Fruit fly (Drosophila melanogaster) whole organism, embryonic: ENCODE results near the gene CG31178.

ENCODE experiments used
- Aef1 ChIP-seq: fragments of 200-800 bp; sonication (Bioruptor generic); IDR thresholded peaks from 3 replicates; pipeline ENCODE4 v1.3.6; 2022; ENCODE audit warnings: missing biosample characterization, missing genetic modification characterization
- BtbVII ChIP-seq: fragments of 200-800 bp; sonication (Bioruptor generic); optimal IDR thresholded peaks from 3 replicates; lab custom pipeline; 2017; ENCODE audit warnings: missing biosample characterization, mild to moderate bottlenecking, missing genetic modification characterization
- CG1024 ChIP-seq: fragments of 200-800 bp; sonication (Bioruptor generic); IDR thresholded peaks from 2 replicates; pipeline ENCODE4 v1.3.6; 2022; ENCODE audit warnings: missing biosample characterization, missing genetic modification characterization
- CG10274 ChIP-seq: fragments of 200-800 bp; sonication (Bioruptor generic); optimal IDR thresholded peaks from 3 replicates; lab custom pipeline; 2017; ENCODE audit warnings: missing biosample characterization, mild to moderate bottlenecking, missing genetic modification characterization
- CG10543 ChIP-seq: fragments of 200-800 bp; sonication (Bioruptor generic); optimal IDR thresholded peaks from 3 replicates; lab custom pipeline; 2017; ENCODE audit warnings: missing biosample characterization, mild to moderate bottlenecking, missing genetic modification characterization, moderate library complexity
- CG10565 ChIP-seq: fragments of 200-800 bp; sonication (Bioruptor generic); optimal IDR thresholded peaks from 3 replicates; lab custom pipeline; 2016; ENCODE audit warnings: missing biosample characterization, mild to moderate bottlenecking, missing genetic modification characterization
- CG10959 ChIP-seq: fragments of 200-800 bp; sonication (Bioruptor generic); IDR thresholded peaks from 2 replicates; pipeline ENCODE4 v1.3.6; 2022; ENCODE audit warnings: missing biosample characterization, missing genetic modification characterization
- CG12219 ChIP-seq: fragments of 200-800 bp; sonication (Bioruptor generic); optimal IDR thresholded peaks from 3 replicates; lab custom pipeline; 2018; ENCODE audit warnings: missing biosample characterization, mild to moderate bottlenecking, missing genetic modification characterization
- CG14050 ChIP-seq: fragments of 200-800 bp; sonication (Bioruptor generic); IDR thresholded peaks from 3 replicates; pipeline ENCODE4 v1.3.6; 2022; ENCODE audit warnings: missing biosample characterization, missing genetic modification characterization
- CG15479 ChIP-seq: fragments of 200-800 bp; sonication (Bioruptor generic); optimal IDR thresholded peaks from 3 replicates; lab custom pipeline; 2019; ENCODE audit warnings: missing biosample characterization, mild to moderate bottlenecking, missing genetic modification characterization, moderate library complexity
- CG17359 ChIP-seq: fragments of 200-800 bp; sonication (Bioruptor generic); optimal IDR thresholded peaks from 3 replicates; lab custom pipeline; 2018; ENCODE audit warnings: missing biosample characterization, mild to moderate bottlenecking, missing genetic modification characterization, moderate library complexity
- CG1832 ChIP-seq: fragments of 200-800 bp; sonication (Bioruptor generic); optimal IDR thresholded peaks from 2 replicates; lab custom pipeline; 2017; ENCODE audit warnings: missing biosample characterization, mild to moderate bottlenecking, missing genetic modification characterization, inconsistent platforms
- CG18764 ChIP-seq: fragments of 200-800 bp; sonication (Bioruptor generic); optimal IDR thresholded peaks from 3 replicates; lab custom pipeline; 2016; ENCODE audit warnings: missing biosample characterization, missing genetic modification characterization
- CG2199 ChIP-seq: fragments of 200-800 bp; sonication (Bioruptor generic); IDR thresholded peaks from 3 replicates; pipeline ENCODE4 v1.3.6; 2022; ENCODE audit warnings: missing biosample characterization, missing genetic modification characterization
- CG32772 ChIP-seq: fragments of 200-800 bp; sonication (Bioruptor generic); IDR thresholded peaks from 2 replicates; pipeline ENCODE4 v1.3.6; 2022; ENCODE audit warnings: missing biosample characterization, missing genetic modification characterization
- CG4617 ChIP-seq: fragments of 200-800 bp; sonication (Bioruptor generic); optimal IDR thresholded peaks from 3 replicates; lab custom pipeline; 2016; ENCODE audit warnings: missing biosample characterization, missing genetic modification characterization, borderline replicate concordance
- CG4707 ChIP-seq: fragments of 200-800 bp; sonication (Bioruptor generic); optimal IDR thresholded peaks from 2 replicates; lab custom pipeline; 2018; ENCODE audit warnings: missing biosample characterization, mild to moderate bottlenecking, missing genetic modification characterization, moderate library complexity
- CG7987 ChIP-seq: fragments of 200-800 bp; sonication (Bioruptor generic); optimal IDR thresholded peaks from 2 replicates; lab custom pipeline; 2018; ENCODE audit warnings: missing biosample characterization, mild to moderate bottlenecking, missing genetic modification characterization, moderate library complexity
- D19A ChIP-seq: fragments of 200-800 bp; optimal IDR thresholded peaks from 3 replicates; lab custom pipeline; 2019; ENCODE audit warnings: missing biosample characterization, mild to moderate bottlenecking, missing genetic modification characterization, moderate library complexity
- Dp ChIP-seq: fragments of 200-800 bp; sonication (Bioruptor generic); optimal IDR thresholded peaks from 2 replicates; lab custom pipeline; 2018; ENCODE audit warnings: missing biosample characterization, mild to moderate bottlenecking, missing genetic modification characterization, moderate library complexity
- Ets65A ChIP-seq: fragments of 200-800 bp; sonication (Bioruptor generic); peaks from one replicate; lab custom pipeline; 2016; ENCODE audit warnings: missing biosample characterization, missing genetic modification characterization
- H2.0 ChIP-seq: fragments of 200-800 bp; sonication (Bioruptor generic); IDR thresholded peaks from 2 replicates; pipeline ENCODE4 v1.3.6; 2022; ENCODE audit warnings: missing biosample characterization, missing genetic modification characterization
- HLHmδ ChIP-seq: fragments of 200-800 bp; sonication (Bioruptor generic); optimal IDR thresholded peaks from 2 replicates; lab custom pipeline; 2018; ENCODE audit warnings: missing biosample characterization, mild to moderate bottlenecking, missing genetic modification characterization, moderate library complexity
- Hr39 ChIP-seq: fragments of >200 bp; optimal IDR thresholded peaks from 2 replicates; lab custom pipeline; 2017
- Kr ChIP-seq: fragments of 200-800 bp; sonication (Bioruptor generic); optimal IDR thresholded peaks from 2 replicates; lab custom pipeline; 2017; ENCODE audit warnings: missing biosample characterization, mild to moderate bottlenecking, missing genetic modification characterization
- Lpt ChIP-seq: fragments of >200 bp; optimal IDR thresholded peaks from 2 replicates; lab custom pipeline; 2018; ENCODE audit warnings: missing biosample characterization, missing genetic modification characterization
- MESR4 ChIP-seq: fragments of 200-800 bp; sonication (Bioruptor generic); optimal IDR thresholded peaks from 2 replicates; lab custom pipeline; 2018; ENCODE audit warnings: missing biosample characterization, mild to moderate bottlenecking, missing genetic modification characterization, moderate library complexity
- PHDP ChIP-seq: fragments of 200-800 bp; sonication (Bioruptor generic); optimal IDR thresholded peaks from 3 replicates; lab custom pipeline; 2018; ENCODE audit warnings: missing biosample characterization, mild to moderate bottlenecking, missing genetic modification characterization, moderate library complexity
- Pdp1 ChIP-seq, 2 experiments: fragments of 200-800 bp; sonication (Bioruptor generic); optimal IDR thresholded peaks; 3 replicates each; lab custom pipeline; 2016; ENCODE audit warnings: missing biosample characterization in 2 of 2, missing genetic modification characterization in 2 of 2, mild to moderate bottlenecking in 1 of 2, moderate library complexity in 1 of 2
- Rfx ChIP-seq: fragments of 200-800 bp; sonication (Bioruptor generic); IDR thresholded peaks from 2 replicates; pipeline ENCODE4 v1.3.6; 2022; ENCODE audit warnings: missing biosample characterization, missing genetic modification characterization
- abd-A ChIP-seq: fragments of 200-800 bp; sonication (Bioruptor generic); optimal IDR thresholded peaks from 3 replicates; lab custom pipeline; 2019; ENCODE audit warnings: missing biosample characterization, mild to moderate bottlenecking, missing genetic modification characterization, moderate library complexity
- ara ChIP-seq: fragments of 200-800 bp; sonication (Bioruptor generic); IDR thresholded peaks from 2 replicates; pipeline ENCODE4 v1.3.6; 2022; ENCODE audit warnings: missing biosample characterization, missing genetic modification characterization
- bab2 ChIP-seq: fragments of 200-800 bp; sonication (Bioruptor generic); optimal IDR thresholded peaks from 2 replicates; lab custom pipeline; 2016; ENCODE audit warnings: missing biosample characterization, missing genetic modification characterization
- cas ChIP-seq: fragments of 200-800 bp; sonication (Bioruptor generic); IDR thresholded peaks from 2 replicates; pipeline ENCODE4 v1.3.6; 2022; ENCODE audit warnings: missing biosample characterization, missing genetic modification characterization
- crol ChIP-seq: fragments of 200-800 bp; sonication (Bioruptor generic); IDR thresholded peaks from 2 replicates; pipeline ENCODE4 v1.3.6; 2022; ENCODE audit warnings: missing biosample characterization, missing genetic modification characterization
- crp ChIP-seq, 2 experiments: fragments of 200-800 bp; sonication (Bioruptor generic); optimal IDR thresholded peaks; 2 replicates in 1 of 2; 3 replicates in 1 of 2; lab custom pipeline; 2017; ENCODE audit warnings: missing biosample characterization in 2 of 2, missing genetic modification characterization in 2 of 2, mild to moderate bottlenecking in 1 of 2, moderate library complexity in 1 of 2
- fd3F ChIP-seq: fragments of 200-800 bp; sonication (Bioruptor generic); optimal IDR thresholded peaks from 2 replicates; lab custom pipeline; 2018; ENCODE audit warnings: missing biosample characterization, mild to moderate bottlenecking, missing genetic modification characterization, moderate library complexity
- gcm ChIP-seq: fragments of 200-800 bp; sonication (Bioruptor generic); optimal IDR thresholded peaks from 2 replicates; lab custom pipeline; 2019; ENCODE audit warnings: missing biosample characterization, mild to moderate bottlenecking, missing genetic modification characterization, moderate library complexity
- gcm2 ChIP-seq: fragments of 200-800 bp; sonication (Bioruptor generic); optimal IDR thresholded peaks from 2 replicates; lab custom pipeline; 2016; ENCODE audit warnings: missing biosample characterization, missing genetic modification characterization
- gt ChIP-seq: fragments of 200-800 bp; sonication (Bioruptor generic); IDR thresholded peaks from 2 replicates; pipeline ENCODE4 v1.3.6; 2022; ENCODE audit warnings: missing biosample characterization, missing genetic modification characterization
- lilli ChIP-seq: fragments of 200-800 bp; sonication (Bioruptor generic); optimal IDR thresholded peaks from 3 replicates; lab custom pipeline; 2016; ENCODE audit warnings: missing biosample characterization, missing genetic modification characterization
- otp ChIP-seq: fragments of 200-800 bp; sonication (Bioruptor generic); IDR thresholded peaks from 3 replicates; pipeline ENCODE4, ENCODE4 v1.3.6; 2022; ENCODE audit warnings: missing biosample characterization, missing genetic modification characterization
- pho ChIP-seq: fragments of 200-800 bp; sonication (Bioruptor generic); optimal IDR thresholded peaks from 2 replicates; lab custom pipeline; 2016; ENCODE audit warnings: missing biosample characterization, missing genetic modification characterization
- pita ChIP-seq: fragments of 200-800 bp; sonication (Bioruptor generic); optimal IDR thresholded peaks from 2 replicates; lab custom pipeline; 2017; ENCODE audit warnings: missing biosample characterization, mild to moderate bottlenecking, missing genetic modification characterization
- run ChIP-seq: fragments of 200-800 bp; sonication (Bioruptor generic); optimal IDR thresholded peaks from 3 replicates; lab custom pipeline; 2018; ENCODE audit warnings: missing biosample characterization, mild to moderate bottlenecking, missing genetic modification characterization
- sens ChIP-seq: fragments of 200-800 bp; sonication (Bioruptor generic); peaks from one replicate; lab custom pipeline; 2016; ENCODE audit warnings: missing biosample characterization, missing genetic modification characterization
- sens-2 ChIP-seq: fragments of 200-800 bp; sonication (Bioruptor generic); IDR thresholded peaks from 2 replicates; pipeline ENCODE4 v1.3.6; 2022; ENCODE audit warnings: missing biosample characterization, missing genetic modification characterization
- shn ChIP-seq: fragments of 200-800 bp; sonication (Bioruptor generic); optimal IDR thresholded peaks from 3 replicates; lab custom pipeline; 2016; ENCODE audit warnings: missing biosample characterization, missing genetic modification characterization
- slp2 ChIP-seq: fragments of 200-800 bp; sonication (Bioruptor generic); optimal IDR thresholded peaks from 2 replicates; lab custom pipeline; 2016; ENCODE audit warnings: missing biosample characterization, missing genetic modification characterization
- zf30C ChIP-seq: fragments of 200-800 bp; sonication (Bioruptor generic); optimal IDR thresholded peaks from 3 replicates; lab custom pipeline; 2018; ENCODE audit warnings: missing biosample characterization, mild to moderate bottlenecking, missing genetic modification characterization
- zfh2 ChIP-seq: fragments of 200-800 bp; sonication (Bioruptor generic); optimal IDR thresholded peaks from 2 replicates; lab custom pipeline; 2016; ENCODE audit warnings: missing biosample characterization, missing genetic modification characterization

Gene CG31178

dm6 chr3R:21886861-21887587, 13.5 kb downstream of the CG31178 start, which contains the start of the genes CG6678 and dnd (continued):
- TF ChIP-seq zf30C (GFP tag; lab: Kevin White, UChicago) (no peak), crp (GFP tag; optimal IDR thresholded peaks at IDR 0.05; lab: Kevin White, UChicago) (peak in 1 of 2 experiments; percentile 28), CG10274 (GFP tag; lab: Kevin White, UChicago) (no peak), slp2 (GFP tag; lab: Kevin White, UChicago) (no peak), CG18764 (GFP tag; lab: Kevin White, UChicago) (no peak), fd3F (GFP tag; lab: Kevin White, UChicago) (no peak), pho (no peak), D19A (no peak), gcm2 (GFP tag; lab: Kevin White, UChicago) (no peak), Aef1 (no peak), Rfx (GFP tag; lab: Robert Waterston, UW) (peak; percentile 97), CG17359 (tag; lab: Kevin White, UChicago) (no peak), bab2 (no peak), Ets65A (GFP tag; lab: Kevin White, UChicago) (no peak), CG10543 (GFP tag; lab: Kevin White, UChicago) (no peak), BtbVII (no peak), HLHmδ (GFP tag; lab: Kevin White, UChicago) (no peak), gcm (GFP tag; lab: Kevin White, UChicago) (no peak), Dp (peak; percentile 81), crol (GFP tag; lab: Robert Waterston, UW) (peak; percentile 92), otp (GFP tag; lab: Robert Waterston, UW) (no peak), CG7987 (no peak), H2.0 (GFP tag; lab: Robert Waterston, UW) (no peak), CG4707 (GFP tag; lab: Kevin White, UChicago) (no peak), CG2199 (GFP tag; lab: Robert Waterston, UW) (no peak), pita (GFP tag; lab: Kevin White, UChicago) (no peak), abd-A (tag; lab: Kevin White, UChicago) (no peak), Kr (GFP tag; lab: Kevin White, UChicago) (no peak), shn (GFP tag; lab: Kevin White, UChicago) (no peak), PHDP (tag; lab: Kevin White, UChicago) (no peak), sens (GFP tag; lab: Kevin White, UChicago) (peak; percentile 43), Lpt (GFP tag; lab: Kevin White, UChicago) (no peak), CG12219 (no peak), CG15479 (GFP tag; lab: Kevin White, UChicago) (no peak), CG32772 (GFP tag; lab: Robert Waterston, UW) (no peak), sens-2 (GFP tag; lab: Robert Waterston, UW) (no peak), Hr39 (lab: Kevin White, UChicago) (no peak), zfh2 (GFP tag; lab: Kevin White, UChicago) (no peak), CG1832 (GFP tag; lab: Kevin White, UChicago) (no peak), CG10959 (no peak), gt (GFP tag; lab: Robert Waterston, UW) (no peak), lilli (GFP tag; lab: Kevin White, UChicago) (no peak), CG10565 (GFP tag; lab: Kevin White, UChicago) (no peak), CG4617 (GFP tag; lab: Kevin White, UChicago) (no peak), Pdp1 (GFP tag; optimal IDR thresholded peaks at IDR 0.05; lab: Kevin White, UChicago) (peak in 1 of 2 experiments; percentile 81), CG14050 (GFP tag; lab: Robert Waterston, UW) (no peak), CG1024 (GFP tag; lab: Robert Waterston, UW) (no peak), MESR4 (GFP tag; lab: Kevin White, UChicago) (no peak), cas (GFP tag; lab: Robert Waterston, UW) (no peak), ara (GFP tag; lab: Robert Waterston, UW) (no peak), run (tag; lab: Kevin White, UChicago) (no peak)
